Worm (Caenorhabditis elegans) whole organism, young adult: ENCODE data around the gene C05E11.6.

Experiments used
- F10E7.11 ChIP-seq: sonication (generic microtip); optimal IDR thresholded peaks from 2 replicates; lab custom pipeline; 2017; ENCODE audit warnings: mild to moderate bottlenecking, missing genetic modification characterization, moderate library complexity, missing compliant biosample characterization
- F33H1.4 ChIP-seq: fragments of 200-800 bp; sonication (Bioruptor generic); IDR thresholded peaks from 2 replicates; pipeline ENCODE4 v1.3.6; 2022; ENCODE audit warnings: missing genetic modification reagents, missing genetic modification characterization, missing compliant biosample characterization
- F52B5.7 ChIP-seq: sonication (generic microtip); optimal IDR thresholded peaks from 2 replicates; lab custom pipeline; 2016; ENCODE audit warnings: mild to moderate bottlenecking, missing genetic modification characterization, missing compliant biosample characterization
- attf-6 ChIP-seq: fragments of 200-800 bp; sonication (Bioruptor generic); IDR thresholded peaks from 2 replicates; pipeline ENCODE4 v1.3.6; 2022; ENCODE audit warnings: missing genetic modification reagents, missing genetic modification characterization, missing compliant biosample characterization
- ceh-27 ChIP-seq: fragments of 200-800 bp; sonication (Bioruptor generic); optimal IDR thresholded peaks from 2 replicates; lab custom pipeline; 2018; ENCODE audit warnings: mild to moderate bottlenecking, missing genetic modification characterization, moderate library complexity, missing compliant biosample characterization
- dpl-1 ChIP-seq: fragments of 150-350 bp; optimal IDR thresholded peaks from 2 replicates; lab custom pipeline; 2014; ENCODE audit warnings: missing biosample characterization, missing genetic modification reagents, missing genetic modification characterization
- hmg-20 ChIP-seq: fragments of 200-800 bp; sonication (Bioruptor generic); IDR thresholded peaks from 2 replicates; pipeline ENCODE4 v1.3.6; 2022; ENCODE audit warnings: missing genetic modification reagents, missing genetic modification characterization, missing compliant biosample characterization
- lin-54 ChIP-seq: fragments of 200-800 bp; sonication (Bioruptor generic); optimal IDR thresholded peaks from 2 replicates; lab custom pipeline; 2018; ENCODE audit warnings: mild to moderate bottlenecking, missing genetic modification characterization, missing compliant biosample characterization
- nhr-120 ChIP-seq: fragments of 200-800 bp; sonication (Bioruptor generic); IDR thresholded peaks from 2 replicates; pipeline ENCODE4 v1.3.6; 2022; ENCODE audit warnings: missing genetic modification characterization, missing compliant biosample characterization
- rpc-1 ChIP-seq, 2 experiments: fragments of 150-350 bp in 1 of 2; sonication (generic microtip) in 1 of 2; optimal IDR thresholded peaks; 2 replicates each; lab custom pipeline; 2014 to 2018; ENCODE audit warnings: missing biosample characterization in 1 of 2, missing genetic modification characterization in 1 of 2, missing genetic modification reagents in 1 of 2, missing genotype in 1 of 2
- tlf-1 ChIP-seq: fragments of 200-800 bp; sonication (Bioruptor generic); optimal IDR thresholded peaks from 2 replicates; lab custom pipeline; 2018; ENCODE audit warnings: mild to moderate bottlenecking, missing genetic modification characterization, missing compliant biosample characterization
- unc-62 ChIP-seq: fragments of 150-350 bp; optimal IDR thresholded peaks from 2 replicates; lab custom pipeline; 2014; ENCODE audit warnings: missing biosample characterization, missing genetic modification reagents, missing genetic modification characterization

- no peak for TF ChIP-seq nhr-120 (GFP tag; lab: Robert Waterston, UW)
- no peak for TF ChIP-seq lin-54 (GFP tag; lab: Kevin White, UChicago)
- TF ChIP-seq rpc-1 (optimal IDR thresholded peaks at IDR 0.05; lab: Kevin White, UChicago), result no peak
- no peak for TF ChIP-seq rpc-1 (tag; optimal IDR thresholded peaks at IDR 0.05; lab: Kevin White, UChicago)
- TF ChIP-seq F52B5.7 (tag; lab: Kevin White, UChicago), result no peak
- no peak for TF ChIP-seq tlf-1
- TF ChIP-seq F10E7.11 (tag; lab: Kevin White, UChicago), result no peak
- no peak for TF ChIP-seq dpl-1 (GFP tag; lab: Kevin White, UChicago)
- TF ChIP-seq ceh-27 (GFP tag; lab: Kevin White, UChicago), result no peak
- TF ChIP-seq F33H1.4 (GFP tag; lab: Robert Waterston, UW), result no peak
- TF ChIP-seq unc-62, result no peak
- no peak for TF ChIP-seq hmg-20 (GFP tag; lab: Robert Waterston, UW)
- no peak for TF ChIP-seq attf-6 (GFP tag; lab: Robert Waterston, UW)
Observed at ce11 chrX:4523315-4523714, 38.6 kb upstream of the C05E11.6 start.
